Worm (Caenorhabditis elegans) whole organism, L1 larva: ENCODE results near the gene glb-19.
A peak's percentile ranks its signal among the peaks of the same experiment; 100 is the strongest.

Experiments
- F16B12.6 ChIP-seq: fragments of 150-350 bp; optimal IDR thresholded peaks from 2 replicates; lab custom pipeline; 2014; ENCODE audit warnings: missing biosample characterization, missing genetic modification characterization
- Y116A8C.19 ChIP-seq: sonication (generic microtip); optimal IDR thresholded peaks from 2 replicates; lab custom pipeline; 2016; ENCODE audit warnings: missing compliant biosample characterization, missing genetic modification characterization, borderline replicate concordance
- blmp-1 ChIP-seq: fragments of 150-350 bp; optimal IDR thresholded peaks from 2 replicates; lab custom pipeline; 2014; ENCODE audit warnings: missing biosample characterization, missing genetic modification characterization
- dpl-1 ChIP-seq, 3 experiments: fragments of 150-350 bp in 2 of 3; sonication (generic microtip) in 1 of 3; optimal IDR thresholded peaks; 2 replicates each; lab custom pipeline; 2014 to 2017; ENCODE audit warnings: missing biosample characterization in 3 of 3, missing genetic modification characterization in 3 of 3, missing genetic modification reagents in 3 of 3
- dsc-1 ChIP-seq: sonication (generic microtip); optimal IDR thresholded peaks from 2 replicates; lab custom pipeline; 2016; ENCODE audit warnings: mild to moderate bottlenecking, missing genetic modification characterization, missing compliant biosample characterization
- efl-1 ChIP-seq, 4 experiments: fragments of 150-350 bp; optimal IDR thresholded peaks in 3 of 4; peaks in 1 of 4; 1 replicate in 1 of 4; 2 replicates in 3 of 4; lab custom pipeline; 2014; ENCODE audit warnings: missing biosample characterization in 2 of 4, missing genetic modification characterization in 2 of 4, missing genetic modification reagents in 2 of 4
- elt-2 ChIP-seq: sonication (generic microtip); optimal IDR thresholded peaks from 2 replicates; lab custom pipeline; 2016; ENCODE audit warnings: missing genetic modification characterization, mild to moderate bottlenecking, inconsistent platforms, missing compliant biosample characterization, missing genetic modification reagents
- elt-3 ChIP-seq, 6 experiments: fragments of 150-350 bp in 1 of 6; sonication (generic microtip); optimal IDR thresholded peaks; 2 replicates each; lab custom pipeline; 2017 to 2018; ENCODE audit warnings: missing biosample characterization in 6 of 6, missing genetic modification characterization in 6 of 6, inconsistent platforms in 1 of 6
- fkh-4 ChIP-seq: sonication (generic microtip); optimal IDR thresholded peaks from 2 replicates; lab custom pipeline; 2016; ENCODE audit warnings: missing compliant biosample characterization, missing genetic modification characterization, borderline replicate concordance
- fos-1 ChIP-seq: fragments of 150-350 bp; optimal IDR thresholded peaks from 2 replicates; lab custom pipeline; 2014; ENCODE audit warnings: missing biosample characterization, missing genetic modification characterization
- grh-1 ChIP-seq: fragments of 200-800 bp; sonication (Bioruptor generic); IDR thresholded peaks from 2 replicates; pipeline ENCODE4 v1.3.6; 2022; ENCODE audit warnings: missing genetic modification reagents, missing genetic modification characterization, missing compliant biosample characterization
- hlh-4 ChIP-seq: sonication (generic microtip); optimal IDR thresholded peaks from 2 replicates; lab custom pipeline; 2016; ENCODE audit warnings: mild to moderate bottlenecking, missing genetic modification characterization, missing compliant biosample characterization
- lin-14 ChIP-seq: fragments of 200-800 bp; sonication (Bioruptor generic); optimal IDR thresholded peaks from 2 replicates; lab custom pipeline; 2018; ENCODE audit warnings: mild to moderate bottlenecking, missing genetic modification characterization, moderate library complexity, missing compliant biosample characterization
- lir-3 ChIP-seq: sonication (generic microtip); optimal IDR thresholded peaks from 2 replicates; lab custom pipeline; 2016; ENCODE audit warnings: mild to moderate bottlenecking, missing genetic modification characterization, moderate library complexity, missing compliant biosample characterization; ENCODE audit not compliant: poor library complexity
- mdl-1 ChIP-seq, 2 experiments: fragments of 150-350 bp; optimal IDR thresholded peaks; 2 replicates each; lab custom pipeline; 2014 to 2017; ENCODE audit warnings: missing biosample characterization in 2 of 2, missing genetic modification characterization in 2 of 2, inconsistent platforms in 1 of 2
- nhr-20 ChIP-seq: sonication (generic microtip); optimal IDR thresholded peaks from 2 replicates; lab custom pipeline; 2016; ENCODE audit warnings: mild to moderate bottlenecking, missing genetic modification characterization, missing compliant biosample characterization
- nhr-71 ChIP-seq: sonication (generic microtip); optimal IDR thresholded peaks from 2 replicates; lab custom pipeline; 2016; ENCODE audit warnings: mild to moderate bottlenecking, missing genetic modification characterization, moderate library complexity, missing compliant biosample characterization
- nhr-76 ChIP-seq: sonication (generic microtip); optimal IDR thresholded peaks from 2 replicates; lab custom pipeline; 2017; ENCODE audit warnings: missing biosample characterization, missing genetic modification characterization
- nhr-77 ChIP-seq: fragments of 150-350 bp; optimal IDR thresholded peaks from 2 replicates; lab custom pipeline; 2014; ENCODE audit warnings: missing biosample characterization, missing genetic modification characterization
- nhr-84 ChIP-seq: sonication (generic microtip); optimal IDR thresholded peaks from 2 replicates; lab custom pipeline; 2017; ENCODE audit warnings: missing biosample characterization, missing genetic modification characterization
- nhr-85 ChIP-seq: sonication (generic microtip); peaks from one replicate; lab custom pipeline; 2016; ENCODE audit warnings: missing genetic modification characterization, inconsistent platforms, missing compliant biosample characterization
- pqm-1 ChIP-seq: sonication (generic microtip); optimal IDR thresholded peaks from 3 replicates; lab custom pipeline; 2017; ENCODE audit warnings: missing biosample characterization, missing genetic modification characterization
- swsn-7 ChIP-seq: sonication (generic microtip); optimal IDR thresholded peaks from 2 replicates; lab custom pipeline; 2016; ENCODE audit warnings: missing genetic modification characterization, missing compliant biosample characterization
- unc-130 ChIP-seq: fragments of 150-350 bp; optimal IDR thresholded peaks from 2 replicates; lab custom pipeline; 2017; ENCODE audit warnings: missing biosample characterization, missing genetic modification characterization, inconsistent platforms
- vab-15 ChIP-seq: sonication (generic microtip); optimal IDR thresholded peaks from 2 replicates; lab custom pipeline; 2017; ENCODE audit warnings: missing genotype, mild to moderate bottlenecking, missing genetic modification characterization, missing compliant biosample characterization
- zag-1 ChIP-seq: fragments of 150-350 bp; optimal IDR thresholded peaks from 2 replicates; lab custom pipeline; 2014; ENCODE audit warnings: missing biosample characterization, missing genetic modification characterization
- ztf-11 ChIP-seq, 2 experiments: sonication (generic microtip); optimal IDR thresholded peaks; 2 replicates each; lab custom pipeline; 2016 to 2017; ENCODE audit warnings: missing genetic modification characterization in 2 of 2, missing biosample characterization in 1 of 2, missing compliant biosample characterization in 1 of 2
- ztf-4 ChIP-seq: fragments of 150-350 bp; optimal IDR thresholded peaks from 2 replicates; lab custom pipeline; 2014; ENCODE audit warnings: missing biosample characterization, missing genetic modification characterization

Gene glb-19

ce11 chrIV:10609920-10610319, 44.0 kb downstream of the glb-19 start:
- peak; percentile 51 for TF ChIP-seq lin-14 (GFP tag; lab: Kevin White, UChicago)
- TF ChIP-seq elt-3 (tag; optimal IDR thresholded peaks at IDR 0.05; lab: Kevin White, UChicago): peak in 5 of 6 experiments; percentile 46 to 79 (median 61)
- peak; percentile 80 for TF ChIP-seq nhr-85
- TF ChIP-seq mdl-1 (tag; optimal IDR thresholded peaks at IDR 0.05; lab: Kevin White, UChicago): no peak
- TF ChIP-seq nhr-20 (tag; lab: Kevin White, UChicago): peak; percentile 21
- TF ChIP-seq blmp-1: peak; percentile 55
- no peak for TF ChIP-seq unc-130 (tag; lab: Kevin White, UChicago)

ce11 chrIV:10608275-10608674, 45.7 kb downstream of the glb-19 start, which contains the start of gene R09H10.6:
Gene R09H10.6, plus strand, starts transcription at chrIV:10608575.
- TF ChIP-seq fkh-4: no peak
- TF ChIP-seq elt-3 (tag; optimal IDR thresholded peaks at IDR 0.05; lab: Kevin White, UChicago): no peak
- no peak for TF ChIP-seq hlh-4 (tag; lab: Kevin White, UChicago)
- no peak for TF ChIP-seq Y116A8C.19 (tag; lab: Kevin White, UChicago)
- TF ChIP-seq ztf-11 (tag; optimal IDR thresholded peaks at IDR 0.05; lab: Kevin White, UChicago): no peak
- TF ChIP-seq unc-130 (tag; lab: Kevin White, UChicago): no peak
- TF ChIP-seq F16B12.6 (tag; lab: Kevin White, UChicago): no peak
- no peak for TF ChIP-seq nhr-77 (tag; lab: Kevin White, UChicago)

DNA sequence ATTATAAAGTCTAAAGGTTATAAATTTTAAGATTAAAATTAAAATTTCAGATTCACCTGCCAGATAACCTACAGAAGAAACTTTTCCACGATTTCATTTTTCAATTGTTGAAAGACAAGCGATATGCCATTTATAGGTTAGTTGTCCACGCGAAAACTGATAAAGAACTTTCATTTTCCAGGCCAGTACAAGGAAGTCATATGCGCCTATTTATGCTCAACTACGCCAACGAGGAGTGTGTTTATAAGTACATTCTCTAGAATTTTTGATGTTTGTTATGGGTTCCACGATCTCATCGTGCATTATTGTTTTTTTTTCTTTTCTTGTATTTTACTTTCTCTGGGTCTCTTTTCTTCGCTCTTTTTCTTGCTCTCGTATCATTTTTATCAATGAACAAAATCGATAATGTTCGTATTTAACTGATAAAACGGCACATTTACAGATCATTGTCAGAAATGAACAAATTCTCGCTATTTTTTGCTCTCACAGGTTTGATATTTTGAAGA, 47.3 kb downstream of the glb-19 start, which contains the start of gene R09H10.3:
R09H10.3 (plus strand) TSS at position 456 of the 506 bp plus-strand sequence.
- TF ChIP-seq nhr-76 (tag; lab: Kevin White, UChicago): no peak
- peak; percentile 52 for TF ChIP-seq elt-2 (tag; lab: Kevin White, UChicago)
- no peak for TF ChIP-seq blmp-1
- TF ChIP-seq efl-1 (optimal IDR thresholded peaks at IDR 0.05; lab: Kevin White, UChicago): no peak
- TF ChIP-seq efl-1 (GFP tag; optimal IDR thresholded peaks at IDR 0.05 in 1 of 2; lab: Kevin White, UChicago): peak in 1 of 2 experiments; percentile 17
- no peak for TF ChIP-seq nhr-84 (tag; lab: Kevin White, UChicago)

- TF ChIP-seq nhr-20 (tag; lab: Kevin White, UChicago) (no peak), swsn-7 (tag; lab: Kevin White, UChicago) (no peak)
Observed at ce11 chrIV:10602644-10603043, 51.3 kb downstream of the glb-19 start, which contains the start of gene R09H10.2. Gene R09H10.2, plus strand, starts transcription at chrIV:10602944.

ce11 chrIV:10599983-10600382, 54.0 kb downstream of the glb-19 start, which contains the start of gene R09H10.1:
Gene R09H10.1, plus strand, starts transcription at chrIV:10600283.
- TF ChIP-seq ztf-11 (tag; optimal IDR thresholded peaks at IDR 0.05; lab: Kevin White, UChicago): no peak
- no peak for TF ChIP-seq vab-15 (tag; lab: Kevin White, UChicago)
- TF ChIP-seq F16B12.6 (tag; lab: Kevin White, UChicago): no peak
- no peak for TF ChIP-seq lir-3 (tag; lab: Kevin White, UChicago)
- TF ChIP-seq nhr-71: no peak
- TF ChIP-seq nhr-77 (tag; lab: Kevin White, UChicago): no peak
- TF ChIP-seq elt-3 (tag; optimal IDR thresholded peaks at IDR 0.05; lab: Kevin White, UChicago): no peak

DNA sequence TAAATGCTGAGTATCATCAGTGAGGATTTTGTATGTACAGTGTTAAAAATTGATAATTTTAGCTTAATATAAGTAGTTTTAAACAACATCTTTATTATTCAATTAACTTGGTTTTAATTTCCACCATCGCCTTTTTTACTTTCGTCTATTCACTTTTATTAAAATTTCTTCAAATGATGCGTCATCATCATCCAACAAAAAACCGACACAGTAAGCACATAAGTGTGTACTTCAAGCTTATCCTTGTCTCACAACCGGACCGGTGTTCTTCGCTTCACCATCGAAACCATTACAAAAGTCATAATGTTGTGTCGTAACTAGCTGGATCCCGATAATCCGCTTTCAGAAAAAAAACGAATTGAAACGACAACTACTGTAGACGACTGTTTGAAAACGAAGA, 57.4 kb downstream of the glb-19 start, which contains the start of gene C43F9.11:
C43F9.11 (plus strand) TSS at position 301 of the 400 bp plus-strand sequence.
- TF ChIP-seq pqm-1 (tag; lab: Kevin White, UChicago) (no peak), zag-1 (tag; lab: Kevin White, UChicago) (no peak)

DNA sequence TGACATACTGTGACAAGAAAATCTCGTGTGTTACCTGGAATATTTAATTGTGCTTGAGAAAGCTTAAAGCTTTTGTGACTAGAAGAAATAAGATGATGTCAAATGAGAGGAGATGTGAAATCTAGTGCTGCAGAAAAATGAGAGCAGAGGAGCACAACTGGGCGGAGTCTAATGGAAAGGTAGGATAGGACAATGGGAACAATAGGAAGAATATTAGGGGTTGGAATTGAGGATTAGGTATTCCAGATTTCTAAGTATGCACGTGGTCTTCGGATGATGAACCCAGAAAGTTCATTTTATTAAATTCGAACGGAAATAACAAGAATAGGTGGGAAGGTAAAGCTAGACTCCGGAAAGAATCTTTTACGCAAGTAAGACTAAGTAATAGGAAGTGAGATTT, 60.4 kb downstream of the glb-19 start, which contains the start of gene C43F9.7:
C43F9.7 (minus strand) TSS at position 101 of the 400 bp plus-strand sequence.
- TF ChIP-seq dsc-1 (tag; lab: Kevin White, UChicago) (peak; percentile 24), hlh-4 (tag; lab: Kevin White, UChicago) (no peak), fos-1 (tag; lab: Kevin White, UChicago) (no peak), ztf-4 (tag; lab: Kevin White, UChicago) (no peak), grh-1 (no peak), dpl-1 (GFP tag; optimal IDR thresholded peaks at IDR 0.05; lab: Kevin White, UChicago) (no peak)
